Fruit fly (Drosophila melanogaster) whole organism, embryonic: ENCODE results near the gene nmo.

ENCODE experiments used
- B-H1 ChIP-seq: fragments of 200-800 bp; sonication (Bioruptor generic); IDR thresholded peaks from 3 replicates; pipeline ENCODE4 v1.3.6; 2022; ENCODE audit warnings: missing biosample characterization, missing genetic modification characterization
- CG11093 ChIP-seq: fragments of 200-800 bp; sonication (Bioruptor generic); IDR thresholded peaks from 3 replicates; pipeline ENCODE4 v1.3.6; 2022; ENCODE audit warnings: missing biosample characterization, missing genetic modification characterization
- CG11247 ChIP-seq: fragments of 200-800 bp; sonication (Bioruptor generic); IDR thresholded peaks from 2 replicates; pipeline ENCODE4 v1.3.6; 2022; ENCODE audit warnings: missing biosample characterization, missing genetic modification characterization
- CG11504 ChIP-seq: fragments of 200-800 bp; sonication (Bioruptor generic); optimal IDR thresholded peaks from 3 replicates; lab custom pipeline; 2019; ENCODE audit warnings: missing biosample characterization, mild to moderate bottlenecking, missing genetic modification characterization, moderate library complexity
- CG11723 ChIP-seq: fragments of 200-800 bp; sonication (Bioruptor generic); optimal IDR thresholded peaks from 2 replicates; lab custom pipeline; 2017; ENCODE audit warnings: missing biosample characterization, mild to moderate bottlenecking, missing genetic modification characterization
- CG12071 ChIP-seq: fragments of 200-800 bp; sonication (Bioruptor generic); optimal IDR thresholded peaks from 3 replicates; lab custom pipeline; 2018; ENCODE audit warnings: missing biosample characterization, mild to moderate bottlenecking, missing genetic modification characterization
- CG13123 ChIP-seq: fragments of 200-800 bp; sonication (Bioruptor generic); optimal IDR thresholded peaks from 2 replicates; lab custom pipeline; 2016; ENCODE audit warnings: missing biosample characterization, missing genetic modification characterization
- CG14014 ChIP-seq: fragments of 200-800 bp; sonication (Bioruptor generic); IDR thresholded peaks from 2 replicates; pipeline ENCODE4 v1.3.6; 2022; ENCODE audit warnings: missing biosample characterization, missing genetic modification characterization
- CG14710 ChIP-seq: fragments of 200-800 bp; sonication (Bioruptor generic); optimal IDR thresholded peaks from 3 replicates; lab custom pipeline; 2019; ENCODE audit warnings: missing biosample characterization, mild to moderate bottlenecking, missing genetic modification characterization, moderate library complexity
- CG15073 ChIP-seq: fragments of 200-800 bp; sonication (Bioruptor generic); optimal IDR thresholded peaks from 2 replicates; lab custom pipeline; 2016; ENCODE audit warnings: missing biosample characterization, missing genetic modification characterization
- CG1602 ChIP-seq: fragments of 200-800 bp; sonication (Bioruptor generic); optimal IDR thresholded peaks from 3 replicates; lab custom pipeline; 2016; ENCODE audit warnings: missing biosample characterization, missing genetic modification characterization
- CG17912 ChIP-seq: fragments of 200-800 bp; sonication (Bioruptor generic); optimal IDR thresholded peaks from 2 replicates; lab custom pipeline; 2018; ENCODE audit warnings: missing biosample characterization, mild to moderate bottlenecking, missing genetic modification characterization
- CG18619 ChIP-seq: fragments of 200-800 bp; sonication (Bioruptor generic); optimal IDR thresholded peaks from 3 replicates; lab custom pipeline; 2017; ENCODE audit warnings: missing biosample characterization, mild to moderate bottlenecking, missing genetic modification characterization
- CG2678 ChIP-seq: fragments of 200-800 bp; sonication (Bioruptor generic); optimal IDR thresholded peaks from 3 replicates; lab custom pipeline; 2019; ENCODE audit warnings: missing biosample characterization, mild to moderate bottlenecking, missing genetic modification characterization, moderate library complexity
- CG31441 ChIP-seq: fragments of 200-800 bp; sonication (Bioruptor generic); IDR thresholded peaks from 2 replicates; pipeline ENCODE4 v1.3.6; 2022; ENCODE audit warnings: missing biosample characterization, missing genetic modification characterization
- CG33557 ChIP-seq: fragments of 200-800 bp; sonication (Bioruptor generic); optimal IDR thresholded peaks from 2 replicates; lab custom pipeline; 2019; ENCODE audit warnings: missing biosample characterization, mild to moderate bottlenecking, missing genetic modification characterization, moderate library complexity
- CG6813 ChIP-seq: fragments of 200-800 bp; sonication (Bioruptor generic); optimal IDR thresholded peaks from 2 replicates; lab custom pipeline; 2017; ENCODE audit warnings: missing biosample characterization, missing genetic modification characterization, mild to moderate bottlenecking, moderate library complexity, missing genetic modification reagents
- CG7745 ChIP-seq: fragments of 200-800 bp; sonication (Bioruptor generic); optimal IDR thresholded peaks from 2 replicates; lab custom pipeline; 2018; ENCODE audit warnings: missing biosample characterization, mild to moderate bottlenecking, missing genetic modification characterization, moderate library complexity
- CG8944 ChIP-seq: fragments of 200-800 bp; sonication (Bioruptor generic); optimal IDR thresholded peaks from 3 replicates; lab custom pipeline; 2016; ENCODE audit warnings: missing biosample characterization, missing genetic modification characterization
- CG9215 ChIP-seq: fragments of 200-800 bp; sonication (Bioruptor generic); IDR thresholded peaks from 2 replicates; pipeline ENCODE4 v1.3.6; 2022; ENCODE audit warnings: missing biosample characterization, missing genetic modification characterization
- Chrac-16 ChIP-seq: fragments of 200-800 bp; sonication (Bioruptor generic); optimal IDR thresholded peaks from 3 replicates; lab custom pipeline; 2016; ENCODE audit warnings: missing biosample characterization, missing genetic modification characterization
- Dip3 ChIP-seq: fragments of 200-800 bp; sonication (Bioruptor generic); optimal IDR thresholded peaks from 3 replicates; lab custom pipeline; 2016; ENCODE audit warnings: missing biosample characterization, missing genetic modification characterization
- Drgx ChIP-seq: fragments of 200-800 bp; sonication (Bioruptor generic); IDR thresholded peaks from 2 replicates; pipeline ENCODE4 v1.3.6; 2022; ENCODE audit warnings: missing biosample characterization, missing genetic modification characterization
- Ets65A ChIP-seq: fragments of 200-800 bp; sonication (Bioruptor generic); peaks from one replicate; lab custom pipeline; 2016; ENCODE audit warnings: missing biosample characterization, missing genetic modification characterization
- Gsc ChIP-seq: fragments of 200-800 bp; sonication (Bioruptor generic); IDR thresholded peaks from 2 replicates; pipeline ENCODE4 v1.3.6; 2022; ENCODE audit warnings: missing biosample characterization, missing genetic modification characterization
- H2.0 ChIP-seq: fragments of 200-800 bp; sonication (Bioruptor generic); IDR thresholded peaks from 2 replicates; pipeline ENCODE4 v1.3.6; 2022; ENCODE audit warnings: missing biosample characterization, missing genetic modification characterization
- HmgD ChIP-seq: fragments of 200-800 bp; sonication (Bioruptor generic); optimal IDR thresholded peaks from 3 replicates; lab custom pipeline; 2016; ENCODE audit warnings: missing biosample characterization, missing genetic modification characterization
- Hr3 ChIP-seq: fragments of 200-800 bp; sonication (Bioruptor generic); optimal IDR thresholded peaks from 3 replicates; lab custom pipeline; 2016; ENCODE audit warnings: missing biosample characterization, missing genetic modification characterization
- MBD-R2 ChIP-seq: fragments of 200-800 bp; sonication (Bioruptor generic); IDR thresholded peaks from 2 replicates; pipeline ENCODE4 v1.3.6; 2022; ENCODE audit warnings: missing biosample characterization, missing genetic modification characterization
- MTF-1 ChIP-seq: fragments of 200-800 bp; sonication (Bioruptor generic); optimal IDR thresholded peaks from 2 replicates; lab custom pipeline; 2018; ENCODE audit warnings: missing biosample characterization, mild to moderate bottlenecking, missing genetic modification characterization, borderline replicate concordance
- Mes4 ChIP-seq: fragments of 200-800 bp; sonication (Bioruptor generic); optimal IDR thresholded peaks from 2 replicates; lab custom pipeline; 2016; ENCODE audit warnings: missing biosample characterization, missing genetic modification characterization
- Nf-YC ChIP-seq: fragments of 200-800 bp; optimal IDR thresholded peaks from 3 replicates; lab custom pipeline; 2019; ENCODE audit warnings: missing biosample characterization, mild to moderate bottlenecking, missing genetic modification characterization, moderate library complexity
- Oaz ChIP-seq: fragments of 200-800 bp; sonication (Bioruptor generic); IDR thresholded peaks from 2 replicates; pipeline ENCODE4 v1.3.6; 2022; ENCODE audit warnings: missing biosample characterization, missing genetic modification characterization
- Pdp1 ChIP-seq, 2 experiments: fragments of 200-800 bp; sonication (Bioruptor generic); optimal IDR thresholded peaks; 3 replicates each; lab custom pipeline; 2016; ENCODE audit warnings: missing biosample characterization in 2 of 2, missing genetic modification characterization in 2 of 2, mild to moderate bottlenecking in 1 of 2, moderate library complexity in 1 of 2
- TFAM ChIP-seq: fragments of 200-800 bp; sonication (Bioruptor generic); optimal IDR thresholded peaks from 2 replicates; lab custom pipeline; 2017; ENCODE audit warnings: missing biosample characterization, missing genetic modification characterization, inconsistent platforms
- az2 ChIP-seq: fragments of 200-800 bp; sonication (Bioruptor generic); optimal IDR thresholded peaks from 3 replicates; lab custom pipeline; 2016; ENCODE audit warnings: missing biosample characterization, missing genetic modification characterization
- bsh ChIP-seq, 2 experiments: fragments of 200-800 bp; sonication (Bioruptor generic); optimal IDR thresholded peaks; 2 replicates each; lab custom pipeline; 2017 to 2018; ENCODE audit warnings: mild to moderate bottlenecking in 2 of 2, missing biosample characterization in 2 of 2, missing genetic modification characterization in 2 of 2, moderate library complexity in 1 of 2
- caup ChIP-seq: fragments of 200-800 bp; sonication (Bioruptor generic); optimal IDR thresholded peaks from 3 replicates; lab custom pipeline; 2017; ENCODE audit warnings: missing biosample characterization, mild to moderate bottlenecking, missing genetic modification characterization, moderate library complexity; ENCODE audit not compliant: severe bottlenecking
- ci ChIP-seq: fragments of 200-800 bp; sonication (Bioruptor generic); IDR thresholded peaks from 3 replicates; pipeline ENCODE4 v1.3.6; 2022; ENCODE audit warnings: missing biosample characterization, missing genetic modification characterization
- cwo ChIP-seq: fragments of 200-800 bp; sonication (Bioruptor generic); optimal IDR thresholded peaks from 3 replicates; lab custom pipeline; 2017; ENCODE audit warnings: missing biosample characterization, missing genetic modification characterization, mild to moderate bottlenecking, moderate library complexity, missing genetic modification reagents
- dmrt99B ChIP-seq: fragments of 200-800 bp; sonication (Bioruptor generic); optimal IDR thresholded peaks from 2 replicates; lab custom pipeline; 2018; ENCODE audit warnings: missing biosample characterization, mild to moderate bottlenecking, missing genetic modification characterization, moderate library complexity
- gro ChIP-seq: fragments of 200-800 bp; sonication (Bioruptor generic); optimal IDR thresholded peaks from 2 replicates; lab custom pipeline; 2016; ENCODE audit warnings: missing biosample characterization, missing genetic modification characterization
- knrl ChIP-seq: fragments of 200-800 bp; sonication (Bioruptor generic); IDR thresholded peaks from 3 replicates; pipeline ENCODE4 v1.3.6; 2022; ENCODE audit warnings: missing biosample characterization, missing genetic modification characterization; ENCODE audit not compliant: partially characterized antibody
- lab ChIP-seq: fragments of 200-800 bp; sonication (Bioruptor generic); optimal IDR thresholded peaks from 3 replicates; lab custom pipeline; 2017; ENCODE audit warnings: missing biosample characterization, missing genetic modification characterization, mild to moderate bottlenecking, moderate library complexity, missing genetic modification reagents
- lov ChIP-seq, 2 experiments: fragments of 200-800 bp in 1 of 2; fragments of >200 bp in 1 of 2; sonication (Bioruptor generic) in 1 of 2; IDR thresholded peaks in 1 of 2; optimal IDR thresholded peaks in 1 of 2; 2 replicates in 1 of 2; 3 replicates in 1 of 2; pipeline versions ENCODE4 v1.3.6 to Lab custom; 2017 to 2022; ENCODE audit warnings: missing biosample characterization in 1 of 2, missing genetic modification characterization in 1 of 2
- nmo ChIP-seq: fragments of 200-800 bp; sonication (Bioruptor generic); optimal IDR thresholded peaks from 2 replicates; lab custom pipeline; 2018; ENCODE audit warnings: missing biosample characterization, mild to moderate bottlenecking, missing genetic modification characterization, moderate library complexity
- pnt ChIP-seq: fragments of 200-800 bp; sonication (Bioruptor generic); optimal IDR thresholded peaks from 3 replicates; lab custom pipeline; 2016; ENCODE audit warnings: missing biosample characterization, missing genetic modification characterization
- pzg ChIP-seq: fragments of 200-800 bp; sonication (Bioruptor generic); optimal IDR thresholded peaks from 3 replicates; lab custom pipeline; 2018; ENCODE audit warnings: missing biosample characterization, mild to moderate bottlenecking, missing genetic modification characterization, moderate library complexity
- sens ChIP-seq: fragments of 200-800 bp; sonication (Bioruptor generic); peaks from one replicate; lab custom pipeline; 2016; ENCODE audit warnings: missing biosample characterization, missing genetic modification characterization
- sima ChIP-seq: fragments of 200-800 bp; sonication (Bioruptor generic); optimal IDR thresholded peaks from 2 replicates; lab custom pipeline; 2016; ENCODE audit warnings: missing biosample characterization, missing genetic modification characterization
- zfh1 ChIP-seq: fragments of 200-800 bp; sonication (Bioruptor generic); IDR thresholded peaks from 3 replicates; pipeline ENCODE4 v1.3.6; 2022; ENCODE audit warnings: missing biosample characterization, missing genetic modification characterization

The nmo gene

DNA sequence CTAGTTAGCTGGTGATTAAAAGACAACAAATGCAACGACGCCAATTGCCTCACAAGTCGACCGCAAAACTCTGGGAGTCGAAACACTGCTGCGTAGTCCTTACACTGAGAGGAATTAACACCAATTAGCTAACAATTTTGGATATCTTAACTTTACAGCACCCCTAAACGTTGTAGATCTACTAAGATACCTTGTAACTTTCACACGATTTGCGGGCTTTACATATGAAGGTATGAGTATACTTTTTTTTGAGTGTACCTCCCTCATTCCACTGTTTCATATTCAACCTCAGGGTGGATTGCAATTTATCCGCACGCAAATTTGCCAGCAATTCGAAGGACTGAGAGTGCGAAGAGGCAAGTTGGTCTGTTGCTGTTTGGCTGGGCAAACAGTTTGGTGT is 15.3 kb upstream of the nmo start (continued):
- TF ChIP-seq B-H1 (GFP tag; lab: Robert Waterston, UW) (no peak), Pdp1 (GFP tag; optimal IDR thresholded peaks at IDR 0.05; lab: Kevin White, UChicago) (no peak), HmgD (GFP tag; lab: Kevin White, UChicago) (no peak), CG8944 (GFP tag; lab: Kevin White, UChicago) (no peak), CG2678 (tag; lab: Kevin White, UChicago) (no peak), MBD-R2 (no peak), lab (GFP tag; lab: Kevin White, UChicago) (no peak), Chrac-16 (GFP tag; lab: Kevin White, UChicago) (peak; percentile 26), CG9215 (GFP tag; lab: Robert Waterston, UW) (no peak), CG15073 (no peak), CG11723 (no peak), gro (no peak), knrl (GFP tag; lab: Robert Waterston, UW) (no peak), CG33557 (GFP tag; lab: Kevin White, UChicago) (no peak), cwo (GFP tag; lab: Kevin White, UChicago) (no peak), CG11247 (GFP tag; lab: Robert Waterston, UW) (no peak), dmrt99B (tag; lab: Kevin White, UChicago) (no peak), CG18619 (GFP tag; lab: Kevin White, UChicago) (no peak), nmo (GFP tag; lab: Kevin White, UChicago) (no peak), Ets65A (GFP tag; lab: Kevin White, UChicago) (peak; percentile 88), CG17912 (GFP tag; lab: Kevin White, UChicago) (no peak), CG14710 (peak; percentile 7), CG6813 (GFP tag; lab: Kevin White, UChicago) (no peak), CG14014 (no peak), zfh1 (0 out of 3 replicates have a peak, but pooled peaks have one; percentile 50), bsh (GFP tag; optimal IDR thresholded peaks at IDR 0.05; lab: Kevin White, UChicago) (peak in 1 of 2 experiments; percentile 30), Nf-YC (tag; lab: Kevin White, UChicago) (no peak), sima (no peak), CG11093 (GFP tag; lab: Robert Waterston, UW) (no peak), sens (peak; percentile 66), CG13123 (GFP tag; lab: Kevin White, UChicago) (no peak), CG31441 (GFP tag; lab: Robert Waterston, UW) (no peak), CG1602 (no peak), H2.0 (no peak), CG7745 (tag; lab: Kevin White, UChicago) (no peak), MTF-1 (GFP tag; lab: Kevin White, UChicago) (no peak), TFAM (GFP tag; lab: Kevin White, UChicago) (no peak), pnt (GFP tag; lab: Kevin White, UChicago) (no peak), CG11504 (peak; percentile 20), Gsc (GFP tag; lab: Robert Waterston, UW) (no peak), Oaz (no peak), az2 (GFP tag; lab: Kevin White, UChicago) (peak; percentile 6), caup (GFP tag; lab: Kevin White, UChicago) (no peak), Hr3 (GFP tag; lab: Kevin White, UChicago) (no peak), lov (optimal IDR thresholded peaks at IDR 0.05; lab: Kevin White, UChicago) (no peak), lov (GFP tag; IDR thresholded peaks at IDR 0.05; lab: Robert Waterston, UW) (no peak), Mes4 (GFP tag; lab: Kevin White, UChicago) (no peak), pzg (GFP tag; lab: Kevin White, UChicago) (no peak), CG12071 (no peak), Dip3 (GFP tag; lab: Kevin White, UChicago) (no peak), ci (GFP tag; lab: Robert Waterston, UW) (no peak), Drgx (no peak)
